Fruit fly (Drosophila melanogaster) whole organism: ENCODE results near the gene CG14110.

Experiments used
- Dll ChIP-seq: fragments of >200 bp; optimal IDR thresholded peaks from 2 replicates; lab custom pipeline; 2017
- EcR ChIP-seq, 2 experiments: fragments of >200 bp; optimal IDR thresholded peaks; 2 replicates each; lab custom pipeline; 2017; ENCODE audit warnings: missing biosample characterization in 2 of 2, missing genetic modification characterization in 2 of 2, missing genetic modification reagents in 2 of 2
- pan ChIP-seq: fragments of >200 bp; optimal IDR thresholded peaks from 2 replicates; lab custom pipeline; 2017
- psq ChIP-seq: fragments of >200 bp; optimal IDR thresholded peaks from 2 replicates; lab custom pipeline; 2017

dm6 chr3L:13412200-13412885, 27.8 kb downstream of the CG14110 start, which contains the start of the genes CG10222 and flr:
- TF ChIP-seq EcR (GFP tag; optimal IDR thresholded peaks at IDR 0.05; lab: Kevin White, UChicago): no peak
- no peak for TF ChIP-seq pan (lab: Kevin White, UChicago)
- TF ChIP-seq psq (lab: Kevin White, UChicago): no peak
- no peak for TF ChIP-seq Dll (lab: Kevin White, UChicago)
